Worm (Caenorhabditis elegans): Measurements from ENCODE around the gene snf-11.

The snf-11 gene

ce11 chrV:11320860-11321259, 12.6 kb upstream of the snf-11 start:
- TF ChIP-seq mdl-1 (tag; optimal IDR thresholded peaks at IDR 0.05): no peak
- TF ChIP-seq sptf-1 (tag; optimal IDR thresholded peaks at IDR 0.05): no peak
- no peak for TF ChIP-seq efl-1 (optimal IDR thresholded peaks at IDR 0.05)
- no peak for TF ChIP-seq efl-1 (GFP tag; optimal IDR thresholded peaks at IDR 0.05 in 1 of 2)
- peak; percentile 61 for TF ChIP-seq nhr-85 (tag)

ce11 chrV:11316801-11317200, 8.6 kb upstream of the snf-11 start, which contains the start of gene cutl-18:
Gene cutl-18 (minus strand): TSS chrV:11316901.
- TF ChIP-seq ces-1 (GFP tag; optimal IDR thresholded peaks at IDR 0.05): no peak
- no peak for TF ChIP-seq unc-130 (tag; optimal IDR thresholded peaks at IDR 0.05)
- no peak for TF ChIP-seq ceh-63 (GFP tag; optimal IDR thresholded peaks at IDR 0.05)
- no peak for TF ChIP-seq nhr-77 (tag; optimal IDR thresholded peaks at IDR 0.05)
- no peak for TF ChIP-seq fkh-4 (tag; optimal IDR thresholded peaks at IDR 0.05; ENCODE audit: borderline replicate concordance)
- TF ChIP-seq ceh-90 (tag; optimal IDR thresholded peaks at IDR 0.05): no peak

ce11 chrV:11314025-11314880, 6.0 kb upstream of the snf-11 start:
- no peak for TF ChIP-seq lin-15B (tag; optimal IDR thresholded peaks at IDR 0.05)
- TF ChIP-seq ceh-82 (tag; optimal IDR thresholded peaks at IDR 0.05): peak; percentile 75 to 86 (median 79)
- peak; percentile 5 for TF ChIP-seq hpl-2 (GFP tag; optimal IDR thresholded peaks at IDR 0.05)
- TF ChIP-seq sox-4 (tag; optimal IDR thresholded peaks at IDR 0.05): peak; percentile 16
- peak; percentile 9 for TF ChIP-seq egl-13 (tag; optimal IDR thresholded peaks at IDR 0.05)
- TF ChIP-seq sup-37 (GFP tag; optimal IDR thresholded peaks at IDR 0.05): peak; percentile 52
- TF ChIP-seq lin-39 (tag; optimal IDR thresholded peaks at IDR 0.05): peak; percentile 32
- TF ChIP-seq pqm-1 (tag; optimal IDR thresholded peaks at IDR 0.05): no peak
- no peak for TF ChIP-seq mab-9 (GFP tag; IDR thresholded peaks at IDR 0.05)
- no peak for TF ChIP-seq ets-5 (GFP tag; IDR thresholded peaks at IDR 0.05)
- peak; percentile 48 for TF ChIP-seq lir-3 (tag; optimal IDR thresholded peaks at IDR 0.05; ENCODE audit: poor library complexity)
- TF ChIP-seq C04F5.9 (tag; optimal IDR thresholded peaks at IDR 0.05): no peak
- no peak for TF ChIP-seq ceh-90 (tag; optimal IDR thresholded peaks at IDR 0.05)
- peak; percentile 57 for TF ChIP-seq irx-1 (tag; optimal IDR thresholded peaks at IDR 0.05)
- TF ChIP-seq tbx-2 (tag; optimal IDR thresholded peaks at IDR 0.05): peak; percentile 64
- no peak for TF ChIP-seq fkh-8 (tag; optimal IDR thresholded peaks at IDR 0.05)
- TF ChIP-seq snpc-4 (tag; optimal IDR thresholded peaks at IDR 0.05): peak; percentile 70
- no peak for TF ChIP-seq alr-1 (tag; optimal IDR thresholded peaks at IDR 0.05; ENCODE audit: borderline replicate concordance)
- TF ChIP-seq nhr-76 (tag; optimal IDR thresholded peaks at IDR 0.05): no peak
- TF ChIP-seq zag-1 (tag; optimal IDR thresholded peaks at IDR 0.05): no peak
- TF ChIP-seq nhr-84 (tag; optimal IDR thresholded peaks at IDR 0.05): no peak
- TF ChIP-seq lin-35 (GFP tag; optimal IDR thresholded peaks at IDR 0.05): peak; percentile 42 to 82
- TF ChIP-seq efl-1 (optimal IDR thresholded peaks at IDR 0.05): peak; percentile 50 to 63
- TF ChIP-seq efl-1 (GFP tag; optimal IDR thresholded peaks at IDR 0.05 in 1 of 2): peak; percentile 41 to 94
- peak in 1 of 2 experiments; percentile 85 for TF ChIP-seq mdl-1 (tag; optimal IDR thresholded peaks at IDR 0.05)
- peak; percentile 75 for TF ChIP-seq nhr-47 (tag; optimal IDR thresholded peaks at IDR 0.05)
- TF ChIP-seq dpl-1 (GFP tag; optimal IDR thresholded peaks at IDR 0.05): peak; percentile 16 to 52 (median 33)
- peak; percentile 69 for TF ChIP-seq swsn-7 (tag; optimal IDR thresholded peaks at IDR 0.05)
- peak; percentile 66 for TF ChIP-seq skn-1 (tag; optimal IDR thresholded peaks at IDR 0.05)
- peak; percentile 59 for TF ChIP-seq lin-13 (GFP tag; optimal IDR thresholded peaks at IDR 0.05)
- no peak for TF ChIP-seq unc-98 (GFP tag; IDR thresholded peaks at IDR 0.05)
- no peak for TF ChIP-seq mef-2 (tag; optimal IDR thresholded peaks at IDR 0.05)
- TF ChIP-seq aly-2 (tag; optimal IDR thresholded peaks at IDR 0.05): peak; percentile 25
- no peak for TF ChIP-seq nhr-11 (tag; optimal IDR thresholded peaks at IDR 0.05)
- TF ChIP-seq unc-86 (tag; optimal IDR thresholded peaks at IDR 0.05): peak; percentile 31
- no peak for TF ChIP-seq ceh-88 (GFP tag; IDR thresholded peaks at IDR 0.05)
- no peak for TF ChIP-seq hlh-4 (tag; optimal IDR thresholded peaks at IDR 0.05)
- peak; percentile 51 for TF ChIP-seq zip-4 (GFP tag; optimal IDR thresholded peaks at IDR 0.05)
- peak; percentile 78 for TF ChIP-seq nhr-19 (GFP tag; conservative IDR thresholded peaks at IDR 0.05)
- peak; percentile 70 for TF ChIP-seq vab-15 (tag; optimal IDR thresholded peaks at IDR 0.05)
- TF ChIP-seq elt-2 (tag; optimal IDR thresholded peaks at IDR 0.05): peak; percentile 66

Data from whole organism, L1 larva.